Fruit fly (Drosophila melanogaster) whole organism, embryonic: ENCODE measurements around the gene Vta1.

Source experiments
- B-H2 ChIP-seq: fragments of 200-800 bp; sonication (Bioruptor generic); optimal IDR thresholded peaks from 2 replicates; lab custom pipeline; 2018; ENCODE audit warnings: missing biosample characterization, mild to moderate bottlenecking, missing genetic modification characterization
- BEAF-32 ChIP-seq: fragments of 200-800 bp; sonication (Bioruptor generic); optimal IDR thresholded peaks from 3 replicates; lab custom pipeline; 2017; ENCODE audit warnings: missing biosample characterization, missing genetic modification characterization, mild to moderate bottlenecking, moderate library complexity, missing genetic modification reagents
- CG10654 ChIP-seq: fragments of 200-800 bp; sonication (Bioruptor generic); optimal IDR thresholded peaks from 2 replicates; lab custom pipeline; 2016; ENCODE audit warnings: missing biosample characterization, missing genetic modification characterization
- CG11247 ChIP-seq: fragments of 200-800 bp; sonication (Bioruptor generic); IDR thresholded peaks from 2 replicates; pipeline ENCODE4 v1.3.6; 2022; ENCODE audit warnings: missing biosample characterization, missing genetic modification characterization
- CG11723 ChIP-seq: fragments of 200-800 bp; sonication (Bioruptor generic); optimal IDR thresholded peaks from 2 replicates; lab custom pipeline; 2017; ENCODE audit warnings: missing biosample characterization, mild to moderate bottlenecking, missing genetic modification characterization
- CG12299 ChIP-seq: fragments of 200-800 bp; sonication (Bioruptor generic); optimal IDR thresholded peaks from 2 replicates; lab custom pipeline; 2018; ENCODE audit warnings: missing biosample characterization, mild to moderate bottlenecking, missing genetic modification characterization
- CG12769 ChIP-seq: fragments of 200-800 bp; sonication (Bioruptor generic); optimal IDR thresholded peaks from 2 replicates; lab custom pipeline; 2019; ENCODE audit warnings: missing biosample characterization, mild to moderate bottlenecking, missing genetic modification characterization, moderate library complexity
- CG14710 ChIP-seq: fragments of 200-800 bp; sonication (Bioruptor generic); optimal IDR thresholded peaks from 3 replicates; lab custom pipeline; 2019; ENCODE audit warnings: missing biosample characterization, mild to moderate bottlenecking, missing genetic modification characterization, moderate library complexity
- CG14860 ChIP-seq: fragments of 200-800 bp; sonication (Bioruptor generic); IDR thresholded peaks from 3 replicates; pipeline ENCODE4 v1.3.6; 2022; ENCODE audit warnings: missing biosample characterization, missing genetic modification characterization; ENCODE audit not compliant: partially characterized antibody
- CG17186 ChIP-seq: fragments of 200-800 bp; sonication (Bioruptor generic); optimal IDR thresholded peaks from 3 replicates; lab custom pipeline; 2017; ENCODE audit warnings: missing biosample characterization, missing genetic modification reagents, missing genetic modification characterization
- CG17568 ChIP-seq: fragments of 200-800 bp; sonication (Bioruptor generic); optimal IDR thresholded peaks from 2 replicates; lab custom pipeline; 2018; ENCODE audit warnings: missing biosample characterization, mild to moderate bottlenecking, missing genetic modification characterization, moderate library complexity
- CG2116 ChIP-seq: fragments of 200-800 bp; sonication (Bioruptor generic); optimal IDR thresholded peaks from 3 replicates; lab custom pipeline; 2018; ENCODE audit warnings: missing biosample characterization, mild to moderate bottlenecking, missing genetic modification characterization
- CG2129 ChIP-seq: fragments of 200-800 bp; sonication (Bioruptor generic); IDR thresholded peaks from 2 replicates; pipeline ENCODE4 v1.3.6; 2022; ENCODE audit warnings: missing biosample characterization, missing genetic modification characterization; ENCODE audit not compliant: partially characterized antibody
- CG4854 ChIP-seq: fragments of 200-800 bp; sonication (Bioruptor generic); optimal IDR thresholded peaks from 2 replicates; lab custom pipeline; 2016; ENCODE audit warnings: missing biosample characterization, missing genetic modification characterization, inconsistent platforms
- CG6254 ChIP-seq: fragments of 200-800 bp; sonication (Bioruptor generic); optimal IDR thresholded peaks from 3 replicates; lab custom pipeline; 2017; ENCODE audit warnings: mild to moderate bottlenecking, missing biosample characterization, missing genetic modification reagents, missing genetic modification characterization
- CG6813 ChIP-seq: fragments of 200-800 bp; sonication (Bioruptor generic); optimal IDR thresholded peaks from 2 replicates; lab custom pipeline; 2017; ENCODE audit warnings: missing biosample characterization, missing genetic modification characterization, mild to moderate bottlenecking, moderate library complexity, missing genetic modification reagents
- CG7928 ChIP-seq: fragments of 200-800 bp; sonication (Bioruptor generic); optimal IDR thresholded peaks from 2 replicates; lab custom pipeline; 2017; ENCODE audit warnings: missing biosample characterization, mild to moderate bottlenecking, missing genetic modification characterization
- CG8944 ChIP-seq: fragments of 200-800 bp; sonication (Bioruptor generic); optimal IDR thresholded peaks from 3 replicates; lab custom pipeline; 2016; ENCODE audit warnings: missing biosample characterization, missing genetic modification characterization
- CG9727 ChIP-seq: fragments of 200-800 bp; sonication (Bioruptor generic); optimal IDR thresholded peaks from 3 replicates; lab custom pipeline; 2017; ENCODE audit warnings: missing biosample characterization, mild to moderate bottlenecking, missing genetic modification characterization
- Dek ChIP-seq: fragments of 200-800 bp; sonication (Bioruptor generic); optimal IDR thresholded peaks from 3 replicates; lab custom pipeline; 2019; ENCODE audit warnings: missing biosample characterization, mild to moderate bottlenecking, missing genetic modification characterization, moderate library complexity
- Dll ChIP-seq: fragments of 200-800 bp; sonication (Bioruptor generic); IDR thresholded peaks from 4 replicates; pipeline ENCODE4 v1.3.6; 2022; ENCODE audit warnings: missing biosample characterization, missing genetic modification characterization; ENCODE audit not compliant: partially characterized antibody
- Ets65A ChIP-seq: fragments of 200-800 bp; sonication (Bioruptor generic); peaks from one replicate; lab custom pipeline; 2016; ENCODE audit warnings: missing biosample characterization, missing genetic modification characterization
- H2.0 ChIP-seq: fragments of 200-800 bp; sonication (Bioruptor generic); IDR thresholded peaks from 2 replicates; pipeline ENCODE4 v1.3.6; 2022; ENCODE audit warnings: missing biosample characterization, missing genetic modification characterization
- Hand ChIP-seq: fragments of 200-800 bp; sonication (Bioruptor generic); optimal IDR thresholded peaks from 2 replicates; lab custom pipeline; 2017; ENCODE audit warnings: mild to moderate bottlenecking, missing biosample characterization, missing genetic modification reagents, missing genetic modification characterization
- Kr ChIP-seq: fragments of 200-800 bp; sonication (Bioruptor generic); optimal IDR thresholded peaks from 2 replicates; lab custom pipeline; 2017; ENCODE audit warnings: missing biosample characterization, mild to moderate bottlenecking, missing genetic modification characterization
- Mad ChIP-seq: fragments of 200-800 bp; sonication (Bioruptor generic); optimal IDR thresholded peaks from 2 replicates; lab custom pipeline; 2016; ENCODE audit warnings: missing biosample characterization, missing genetic modification characterization
- Max ChIP-seq: fragments of 200-800 bp; sonication (Bioruptor generic); optimal IDR thresholded peaks from 2 replicates; lab custom pipeline; 2016; ENCODE audit warnings: missing biosample characterization, mild to moderate bottlenecking, missing genetic modification characterization
- Oaz ChIP-seq: fragments of 200-800 bp; sonication (Bioruptor generic); IDR thresholded peaks from 2 replicates; pipeline ENCODE4 v1.3.6; 2022; ENCODE audit warnings: missing biosample characterization, missing genetic modification characterization
- Pdp1 ChIP-seq, 2 experiments: fragments of 200-800 bp; sonication (Bioruptor generic); optimal IDR thresholded peaks; 3 replicates each; lab custom pipeline; 2016; ENCODE audit warnings: missing biosample characterization in 2 of 2, missing genetic modification characterization in 2 of 2, mild to moderate bottlenecking in 1 of 2, moderate library complexity in 1 of 2
- Rfx ChIP-seq: fragments of 200-800 bp; sonication (Bioruptor generic); IDR thresholded peaks from 2 replicates; pipeline ENCODE4 v1.3.6; 2022; ENCODE audit warnings: missing biosample characterization, missing genetic modification characterization
- Side ChIP-seq: fragments of 200-800 bp; sonication (Bioruptor generic); optimal IDR thresholded peaks from 2 replicates; lab custom pipeline; 2016; ENCODE audit warnings: missing biosample characterization, missing genetic modification characterization
- Xbp1 ChIP-seq: fragments of 200-800 bp; sonication (Bioruptor generic); optimal IDR thresholded peaks from 3 replicates; lab custom pipeline; 2016; ENCODE audit warnings: missing biosample characterization, mild to moderate bottlenecking, missing genetic modification characterization
- ap ChIP-seq: fragments of 200-800 bp; sonication (Bioruptor generic); IDR thresholded peaks from 2 replicates; pipeline ENCODE4 v1.3.6; 2022; ENCODE audit warnings: missing biosample characterization, missing genetic modification characterization
- ato ChIP-seq: fragments of 200-800 bp; sonication (Bioruptor generic); IDR thresholded peaks from 2 replicates; pipeline ENCODE4 v1.3.6; 2022; ENCODE audit warnings: missing biosample characterization, missing genetic modification characterization; ENCODE audit not compliant: partially characterized antibody
- chinmo ChIP-seq: fragments of 200-800 bp; sonication (Bioruptor generic); IDR thresholded peaks from 4 replicates; pipeline ENCODE4 v1.3.6; 2022; ENCODE audit warnings: missing biosample characterization, missing genetic modification characterization; ENCODE audit not compliant: partially characterized antibody
- crc ChIP-seq: fragments of 200-800 bp; sonication (Bioruptor generic); optimal IDR thresholded peaks from 2 replicates; lab custom pipeline; 2016; ENCODE audit warnings: missing biosample characterization, missing genetic modification characterization
- dan ChIP-seq: fragments of 200-800 bp; sonication (Bioruptor generic); IDR thresholded peaks from 2 replicates; pipeline ENCODE4 v1.3.6; 2022; ENCODE audit warnings: missing biosample characterization, missing genetic modification characterization
- emc ChIP-seq: fragments of 200-800 bp; sonication (Bioruptor generic); optimal IDR thresholded peaks from 2 replicates; lab custom pipeline; 2016; ENCODE audit warnings: missing biosample characterization, missing genetic modification characterization
- esg ChIP-seq: fragments of 200-800 bp; sonication (Bioruptor generic); conservative IDR thresholded peaks from 2 replicates; pipeline ENCODE4 v1.3.6; 2022; ENCODE audit warnings: missing biosample characterization, missing genetic modification characterization
- fd64A ChIP-seq: fragments of 200-800 bp; sonication (Bioruptor generic); optimal IDR thresholded peaks from 3 replicates; lab custom pipeline; 2018; ENCODE audit warnings: missing biosample characterization, mild to moderate bottlenecking, missing genetic modification characterization
- fu2 ChIP-seq: fragments of 200-800 bp; sonication (Bioruptor generic); optimal IDR thresholded peaks from 2 replicates; lab custom pipeline; 2016; ENCODE audit warnings: missing biosample characterization, missing genetic modification characterization
- hth ChIP-seq: fragments of >200 bp; optimal IDR thresholded peaks from 2 replicates; lab custom pipeline; 2017; ENCODE audit warnings: inconsistent platforms
- knrl ChIP-seq: fragments of 200-800 bp; sonication (Bioruptor generic); IDR thresholded peaks from 3 replicates; pipeline ENCODE4 v1.3.6; 2022; ENCODE audit warnings: missing biosample characterization, missing genetic modification characterization; ENCODE audit not compliant: partially characterized antibody
- sens ChIP-seq: fragments of 200-800 bp; sonication (Bioruptor generic); peaks from one replicate; lab custom pipeline; 2016; ENCODE audit warnings: missing biosample characterization, missing genetic modification characterization
- sens-2 ChIP-seq: fragments of 200-800 bp; sonication (Bioruptor generic); IDR thresholded peaks from 2 replicates; pipeline ENCODE4 v1.3.6; 2022; ENCODE audit warnings: missing biosample characterization, missing genetic modification characterization
- stwl ChIP-seq: fragments of 200-800 bp; sonication (Bioruptor generic); optimal IDR thresholded peaks from 3 replicates; lab custom pipeline; 2018; ENCODE audit warnings: missing biosample characterization, mild to moderate bottlenecking, missing genetic modification characterization, moderate library complexity
- tin ChIP-seq: fragments of 200-800 bp; sonication (Bioruptor generic); optimal IDR thresholded peaks from 3 replicates; lab custom pipeline; 2016; ENCODE audit warnings: missing biosample characterization, missing genetic modification characterization
- wdn ChIP-seq: fragments of 200-800 bp; sonication (Bioruptor generic); IDR thresholded peaks from 2 replicates; pipeline ENCODE4 v1.3.6; 2022; ENCODE audit warnings: missing biosample characterization, missing genetic modification characterization
- zen2 ChIP-seq: fragments of 200-800 bp; sonication (Bioruptor generic); IDR thresholded peaks from 3 replicates; pipeline ENCODE4 v1.3.6; 2022; ENCODE audit warnings: missing biosample characterization, missing genetic modification characterization; ENCODE audit not compliant: partially characterized antibody

Gene Vta1

dm6 chr3L:1644920-1645567 lies 7.7 kb downstream of the Vta1 start, which contains the start of the genes alphaCOP and CG13919 (continued):
- TF ChIP-seq knrl (GFP tag; lab: Robert Waterston, UW): peak; percentile 43; the same call in 1 of the 3 replicates
- peak; percentile 94 for TF ChIP-seq CG4854 (GFP tag; lab: Kevin White, UChicago)
- TF ChIP-seq CG2129 (GFP tag; lab: Robert Waterston, UW): no peak
- TF ChIP-seq CG12299 (tag; lab: Kevin White, UChicago): peak; percentile 92
- TF ChIP-seq fd64A: peak; percentile 56
- peak; percentile 96 for TF ChIP-seq Dek (tag; lab: Kevin White, UChicago)
- TF ChIP-seq CG14710: peak; percentile 99
- peak; percentile 99 for TF ChIP-seq Ets65A (GFP tag; lab: Kevin White, UChicago)
- TF ChIP-seq CG9727 (GFP tag; lab: Kevin White, UChicago): peak; percentile 98
- TF ChIP-seq CG11723 (GFP tag; lab: Kevin White, UChicago): peak; percentile 89
- peak; percentile 94 for TF ChIP-seq B-H2 (GFP tag; lab: Kevin White, UChicago)
- TF ChIP-seq Side (GFP tag; lab: Kevin White, UChicago): peak; percentile 67
- TF ChIP-seq zen2 (GFP tag; lab: Robert Waterston, UW): no peak
- peak; percentile 94 for TF ChIP-seq CG11247 (GFP tag; lab: Robert Waterston, UW)
- peak; percentile 44; the same call in 2 of the 4 replicates for TF ChIP-seq Dll (GFP tag; lab: Robert Waterston, UW)
- TF ChIP-seq hth (lab: Kevin White, UChicago): no peak
- TF ChIP-seq sens-2: peak; percentile 96
- TF ChIP-seq ato (GFP tag; lab: Robert Waterston, UW): no peak
- TF ChIP-seq crc (GFP tag; lab: Kevin White, UChicago): peak; percentile 85
- peak; percentile 86 for TF ChIP-seq CG2116
- TF ChIP-seq CG17568 (GFP tag; lab: Kevin White, UChicago): no peak
- TF ChIP-seq fu2 (GFP tag; lab: Kevin White, UChicago): peak; percentile 84
- TF ChIP-seq wdn: peak; percentile 96
- peak; percentile 97 for TF ChIP-seq ap (GFP tag; lab: Robert Waterston, UW)
- peak; percentile 93 to 96 for TF ChIP-seq Pdp1 (GFP tag; optimal IDR thresholded peaks at IDR 0.05; lab: Kevin White, UChicago)
- TF ChIP-seq CG6254 (GFP tag; lab: Kevin White, UChicago): peak; percentile 88
- TF ChIP-seq stwl (tag; lab: Kevin White, UChicago): peak; percentile 83
- peak; percentile 98 for TF ChIP-seq Oaz
- no peak for TF ChIP-seq CG12769 (tag; lab: Kevin White, UChicago)
- no peak for TF ChIP-seq Kr (GFP tag; lab: Kevin White, UChicago)
- TF ChIP-seq Mad (GFP tag; lab: Kevin White, UChicago): peak; percentile 95
- peak; percentile 57; the same call in 1 of the 2 replicates for TF ChIP-seq dan
- peak; percentile 64 for TF ChIP-seq CG7928 (GFP tag; lab: Kevin White, UChicago)
- peak; percentile 75 for TF ChIP-seq CG6813 (GFP tag; lab: Kevin White, UChicago)
- peak; percentile 65 for TF ChIP-seq emc (GFP tag; lab: Kevin White, UChicago)
- TF ChIP-seq sens (GFP tag; lab: Kevin White, UChicago): peak; percentile 99
- TF ChIP-seq CG17186 (GFP tag; lab: Kevin White, UChicago): peak; percentile 76
- TF ChIP-seq Hand (GFP tag; lab: Kevin White, UChicago): peak; percentile 91
- peak; percentile 89 for TF ChIP-seq CG10654 (GFP tag; lab: Kevin White, UChicago)
- peak; percentile 98 for TF ChIP-seq esg (GFP tag; lab: Robert Waterston, UW)
- TF ChIP-seq tin (GFP tag; lab: Kevin White, UChicago): peak; percentile 93
- TF ChIP-seq CG8944 (GFP tag; lab: Kevin White, UChicago): peak; percentile 85
- peak; percentile 93 for TF ChIP-seq Max (GFP tag; lab: Kevin White, UChicago)
- TF ChIP-seq CG14860 (GFP tag; lab: Robert Waterston, UW): no peak
- TF ChIP-seq chinmo (GFP tag; lab: Robert Waterston, UW): no peak
- TF ChIP-seq Rfx: peak; percentile 98
- TF ChIP-seq Xbp1 (GFP tag; lab: Kevin White, UChicago): peak; percentile 99
- TF ChIP-seq BEAF-32: peak; percentile 50
- peak; percentile 98 for TF ChIP-seq H2.0 (GFP tag; lab: Robert Waterston, UW)
